Worm (Caenorhabditis elegans): Measurements from ENCODE around the gene F13E9.11.

- no peak for TF ChIP-seq W03F9.2 (tag; optimal IDR thresholded peaks at IDR 0.05)
- TF ChIP-seq him-1 (tag; optimal IDR thresholded peaks at IDR 0.05), result no peak
- TF ChIP-seq dao-5 (tag; optimal IDR thresholded peaks at IDR 0.05), result no peak
Observed at ce11 chrIV:10894255-10894654, 25.3 kb upstream of the F13E9.11 start, which contains the start of gene srlf-14.

All from whole organism, L4/young adult.